Fruit fly (Drosophila melanogaster): ENCODE data around the gene AP-1gamma.

AP-1gamma gene

DNA sequence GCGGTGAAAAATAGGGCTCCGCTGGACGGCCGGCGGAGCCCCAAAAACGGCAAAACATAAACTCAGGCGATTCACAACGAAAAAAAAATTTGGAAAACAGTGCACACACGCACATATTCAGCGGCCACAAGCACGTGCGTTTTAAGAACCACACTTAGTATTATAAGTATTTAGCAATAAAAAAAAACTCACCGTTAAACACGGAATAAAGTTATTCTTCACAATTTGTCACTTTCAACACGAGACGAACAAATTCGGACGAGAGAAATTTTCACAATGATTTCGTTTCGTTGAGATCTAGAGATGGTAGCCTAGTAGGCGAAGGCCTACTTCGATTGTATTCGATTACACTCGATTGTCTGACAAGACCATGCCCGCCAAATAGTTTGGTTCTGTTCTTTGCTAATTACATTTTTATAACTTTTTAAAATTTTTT, 47.9 kb downstream of the AP-1gamma start, which contains the start of gene His3.3B (continued):
- TF ChIP-seq H15 (GFP tag; IDR thresholded peaks at IDR 0.05) (no peak), NC2α (GFP tag; optimal IDR thresholded peaks at IDR 0.05) (no peak), ara (GFP tag; IDR thresholded peaks at IDR 0.05) (no peak), tup (GFP tag; optimal IDR thresholded peaks at IDR 0.05) (no peak), Dbx (GFP tag; IDR thresholded peaks at IDR 0.05) (no peak), nom (GFP tag; optimal IDR thresholded peaks at IDR 0.05) (no peak), cg (GFP tag; optimal IDR thresholded peaks at IDR 0.05) (peak; percentile 66), CG3838 (GFP tag; optimal IDR thresholded peaks at IDR 0.05) (no peak), stwl (tag; optimal IDR thresholded peaks at IDR 0.05) (peak; percentile 40), bbx (GFP tag; IDR thresholded peaks at IDR 0.05; ENCODE audit: partially characterized antibody) (peak; percentile 21; the same call in 1 of the 2 replicates), tna (GFP tag; IDR thresholded peaks at IDR 0.05; ENCODE audit: partially characterized antibody) (no peak), CG6175 (GFP tag; IDR thresholded peaks at IDR 0.05) (no peak), zen (tag; optimal IDR thresholded peaks at IDR 0.05) (no peak), CG7839 (tag; optimal IDR thresholded peaks at IDR 0.05) (no peak), fd3F (GFP tag; optimal IDR thresholded peaks at IDR 0.05) (no peak), fu2 (GFP tag; optimal IDR thresholded peaks at IDR 0.05) (peak; percentile 80), cas (GFP tag; IDR thresholded peaks at IDR 0.05) (no peak), Bdp1 (GFP tag; optimal IDR thresholded peaks at IDR 0.05) (no peak), twi (tag; optimal IDR thresholded peaks at IDR 0.05) (no peak), E2f2 (GFP tag; IDR thresholded peaks at IDR 0.05) (peak; percentile 90), ap (GFP tag; IDR thresholded peaks at IDR 0.05) (no peak), CG15601 (tag; optimal IDR thresholded peaks at IDR 0.05) (peak; percentile 2), CG31224 (GFP tag; IDR thresholded peaks at IDR 0.05) (no peak), tll (GFP tag; optimal IDR thresholded peaks at IDR 0.05) (no peak), Drgx (GFP tag; IDR thresholded peaks at IDR 0.05) (no peak), pb (GFP tag; optimal IDR thresholded peaks at IDR 0.05) (no peak), PHDP (tag; optimal IDR thresholded peaks at IDR 0.05) (no peak), CG13296 (GFP tag; optimal IDR thresholded peaks at IDR 0.05) (peak; percentile 41), Bgb (GFP tag; IDR thresholded peaks at IDR 0.05; ENCODE audit: partially characterized antibody) (peak; percentile 48; the same call in 1 of the 2 replicates), disco-r (GFP tag; optimal IDR thresholded peaks at IDR 0.05) (no peak), CG10321 (GFP tag; IDR thresholded peaks at IDR 0.05) (no peak), CG10274 (GFP tag; optimal IDR thresholded peaks at IDR 0.05) (no peak), shn (GFP tag; optimal IDR thresholded peaks at IDR 0.05) (no peak), CG11456 (GFP tag; IDR thresholded peaks at IDR 0.05) (no peak), CG10654 (GFP tag; optimal IDR thresholded peaks at IDR 0.05) (no peak), Chrac-16 (GFP tag; optimal IDR thresholded peaks at IDR 0.05) (no peak), eyg (GFP tag; optimal IDR thresholded peaks at IDR 0.05) (no peak), esg (GFP tag; conservative IDR thresholded peaks at IDR 0.05) (no peak), tio (GFP tag; optimal IDR thresholded peaks at IDR 0.05) (no peak), CG6272 (GFP tag; IDR thresholded peaks at IDR 0.05) (no peak), CG3726 (GFP tag; IDR thresholded peaks at IDR 0.05) (no peak), Mad (GFP tag; optimal IDR thresholded peaks at IDR 0.05) (no peak), CG15696 (tag; optimal IDR thresholded peaks at IDR 0.05) (no peak), corto (GFP tag; optimal IDR thresholded peaks at IDR 0.05) (no peak), CG13424 (tag; optimal IDR thresholded peaks at IDR 0.05) (no peak), CG10543 (GFP tag; optimal IDR thresholded peaks at IDR 0.05) (peak; percentile 18), ab (GFP tag; optimal IDR thresholded peaks at IDR 0.05) (no peak), CG18011 (GFP tag; optimal IDR thresholded peaks at IDR 0.05) (no peak), inv (GFP tag; IDR thresholded peaks at IDR 0.05; ENCODE audit: partially characterized antibody) (no peak), HLHmδ (GFP tag; optimal IDR thresholded peaks at IDR 0.05) (no peak), so (GFP tag; IDR thresholded peaks at IDR 0.05) (no peak)
